In the genomic region with DNA sequence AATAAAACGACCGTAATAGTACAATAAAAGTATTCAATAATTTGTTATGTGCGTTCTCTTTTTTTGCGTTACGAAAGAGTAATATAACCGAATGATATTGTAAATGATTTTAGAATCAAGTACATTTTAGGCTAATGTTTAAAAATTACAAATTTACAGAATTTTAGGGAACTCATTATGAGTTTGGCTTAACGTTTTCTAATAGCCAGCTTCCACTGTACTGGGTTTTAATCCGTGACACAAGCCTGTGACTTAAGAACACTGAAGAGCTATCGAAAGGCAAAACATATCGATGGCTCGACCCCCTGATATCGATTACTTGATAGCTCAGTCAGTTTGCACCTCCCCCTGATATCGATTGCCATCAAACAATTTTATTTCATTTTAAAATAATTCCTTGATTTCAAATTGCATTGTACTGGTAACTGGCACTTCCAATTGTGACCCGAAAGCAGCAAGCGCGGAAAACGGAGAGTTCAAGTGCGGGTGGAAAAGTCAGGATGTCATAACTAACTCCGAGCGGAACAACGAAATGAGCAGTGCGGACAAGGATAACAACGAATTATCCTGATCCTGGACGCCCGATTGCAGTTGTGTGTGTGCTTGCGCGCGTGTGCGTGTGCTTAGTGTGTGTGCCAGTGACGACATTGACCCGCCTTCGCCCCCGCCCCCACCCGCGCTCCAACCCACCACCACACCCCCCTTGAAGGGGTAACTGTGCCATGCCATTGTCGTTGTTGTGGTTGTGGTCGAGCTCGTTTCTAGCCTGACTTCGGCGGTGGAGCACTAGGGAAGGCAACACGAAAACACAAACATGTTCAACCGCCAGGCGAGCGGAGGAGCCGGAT, we compare ENCODE assay signal across 1 fruit fly cellular context.
TF ChIP-seq lines count a peak whose summit lies in the region.

A gene (plus strand): TSS at position 330 of the 848 bp plus-strand sequence.

TF ChIP-seq in whole organism, embryonic, 481 proteins besides CTCF, POLR2A, EP300 and RAD21 (continued from another document and continues in another):
- TF ChIP-seq C15 (GFP tag; IDR thresholded peaks at IDR 0.05; lab: Robert Waterston, UW) (0 out of 3 replicates have a peak, but pooled peaks have one; percentile 10), Hand (GFP tag; optimal IDR thresholded peaks at IDR 0.05; lab: Kevin White, UChicago) (no peak), CG13287 (GFP tag; IDR thresholded peaks at IDR 0.05; lab: Robert Waterston, UW; ENCODE audit: partially characterized antibody) (peak; percentile 83), fd3F (GFP tag; optimal IDR thresholded peaks at IDR 0.05; lab: Kevin White, UChicago) (no peak), grau (tag; optimal IDR thresholded peaks at IDR 0.05; lab: Kevin White, UChicago) (peak; percentile 95), CG1024 (GFP tag; IDR thresholded peaks at IDR 0.05; lab: Robert Waterston, UW) (peak; percentile 55; the same call in 1 of the 2 replicates), z (GFP tag; IDR thresholded peaks at IDR 0.05; lab: Robert Waterston, UW) (no peak), fd64A (GFP tag; optimal IDR thresholded peaks at IDR 0.05; lab: Kevin White, UChicago) (no peak), CkIIα-i1 (GFP tag; IDR thresholded peaks at IDR 0.05; lab: Robert Waterston, UW) (no peak), Drgx (GFP tag; IDR thresholded peaks at IDR 0.05; lab: Robert Waterston, UW) (0 out of 2 replicates have a peak, but pooled peaks have one; percentile 16), fu2 (GFP tag; optimal IDR thresholded peaks at IDR 0.05; lab: Kevin White, UChicago) (peak; percentile 56), CG9609 (GFP tag; optimal IDR thresholded peaks at IDR 0.05; lab: Kevin White, UChicago) (peak; percentile 54), nerfin-2 (GFP tag; IDR thresholded peaks at IDR 0.05; lab: Robert Waterston, UW; ENCODE audit: partially characterized antibody) (peak; percentile 92), CG12219 (GFP tag; optimal IDR thresholded peaks at IDR 0.05; lab: Kevin White, UChicago) (no peak), Hr3 (GFP tag; optimal IDR thresholded peaks at IDR 0.05; lab: Kevin White, UChicago) (peak; percentile 41), Ssrp (tag; optimal IDR thresholded peaks at IDR 0.05; lab: Kevin White, UChicago) (no peak), Eip74EF (GFP tag; optimal IDR thresholded peaks at IDR 0.05; lab: Kevin White, UChicago) (no peak), gce (GFP tag; IDR thresholded peaks at IDR 0.05; lab: Robert Waterston, UW) (no peak), CG6175 (GFP tag; IDR thresholded peaks at IDR 0.05; lab: Robert Waterston, UW) (no peak; the same call in 2 of the 3 replicates), ci (GFP tag; IDR thresholded peaks at IDR 0.05; lab: Robert Waterston, UW) (0 out of 3 replicates have a peak, but pooled peaks have one; percentile 15), CG10462 (GFP tag; optimal IDR thresholded peaks at IDR 0.05; lab: Kevin White, UChicago) (no peak), Med (GFP tag; lab: Kevin White, UChicago) (peak; percentile 91), Nf-YB (GFP tag; optimal IDR thresholded peaks at IDR 0.05; lab: Kevin White, UChicago) (no peak), btn (GFP tag; optimal IDR thresholded peaks at IDR 0.05; lab: Kevin White, UChicago) (no peak), lbe (GFP tag; optimal IDR thresholded peaks at IDR 0.05; lab: Kevin White, UChicago) (no peak), wek (GFP tag; optimal IDR thresholded peaks at IDR 0.05; lab: Kevin White, UChicago) (no peak), MBD-R2 (GFP tag; IDR thresholded peaks at IDR 0.05; lab: Robert Waterston, UW) (peak; percentile 72), Ravus (GFP tag; IDR thresholded peaks at IDR 0.05; lab: Robert Waterston, UW) (no peak), NC2β (GFP tag; optimal IDR thresholded peaks at IDR 0.05; lab: Kevin White, UChicago) (no peak), pum (GFP tag; optimal IDR thresholded peaks at IDR 0.05; lab: Kevin White, UChicago) (peak; percentile 49), usp (GFP tag; optimal IDR thresholded peaks at IDR 0.05; lab: Kevin White, UChicago) (no peak), CG12659 (GFP tag; optimal IDR thresholded peaks at IDR 0.05; lab: Kevin White, UChicago) (peak; percentile 23), lov (optimal IDR thresholded peaks at IDR 0.05; lab: Kevin White, UChicago) (no peak), lov (GFP tag; IDR thresholded peaks at IDR 0.05; lab: Robert Waterston, UW) (no peak), croc (GFP tag; conservative IDR thresholded peaks at IDR 0.05; lab: Robert Waterston, UW) (no peak), CG15011 (GFP tag; optimal IDR thresholded peaks at IDR 0.05; lab: Kevin White, UChicago) (no peak), Hmx (GFP tag; optimal IDR thresholded peaks at IDR 0.05; lab: Kevin White, UChicago) (no peak), Blimp-1 (GFP tag; optimal IDR thresholded peaks at IDR 0.05; lab: Kevin White, UChicago) (no peak), ara (GFP tag; IDR thresholded peaks at IDR 0.05; lab: Robert Waterston, UW) (no peak; the same call in 1 of the 2 replicates), ems (GFP tag; optimal IDR thresholded peaks at IDR 0.05; lab: Kevin White, UChicago) (no peak), HLH54F (GFP tag; optimal IDR thresholded peaks at IDR 0.05; lab: Kevin White, UChicago) (peak; percentile 52), CG10366 (GFP tag; IDR thresholded peaks at IDR 0.05; lab: Robert Waterston, UW) (peak; percentile 52), disco-r (GFP tag; optimal IDR thresholded peaks at IDR 0.05; lab: Kevin White, UChicago) (peak; percentile 32), CG16779 (GFP tag; IDR thresholded peaks at IDR 0.05; lab: Robert Waterston, UW) (no peak), vfl (GFP tag; optimal IDR thresholded peaks at IDR 0.05; lab: Kevin White, UChicago) (no peak), Rx (GFP tag; IDR thresholded peaks at IDR 0.05; lab: Robert Waterston, UW) (no peak), bbx (GFP tag; IDR thresholded peaks at IDR 0.05; lab: Robert Waterston, UW; ENCODE audit: partially characterized antibody) (peak; percentile 94), Lim3 (GFP tag; IDR thresholded peaks at IDR 0.05; lab: Robert Waterston, UW) (no peak), abd-A (tag; optimal IDR thresholded peaks at IDR 0.05; lab: Kevin White, UChicago) (no peak), so (GFP tag; IDR thresholded peaks at IDR 0.05; lab: Robert Waterston, UW) (no peak), pros (GFP tag; optimal IDR thresholded peaks at IDR 0.05; lab: Kevin White, UChicago) (no peak), zfh2 (GFP tag; optimal IDR thresholded peaks at IDR 0.05; lab: Kevin White, UChicago) (peak; percentile 56), Opbp (GFP tag; IDR thresholded peaks at IDR 0.05; lab: Robert Waterston, UW; ENCODE audit: partially characterized antibody) (peak; percentile 94), CG17328 (GFP tag; IDR thresholded peaks at IDR 0.05; lab: Robert Waterston, UW) (no peak), CG15269 (tag; optimal IDR thresholded peaks at IDR 0.05; lab: Kevin White, UChicago) (no peak), CG33557 (GFP tag; optimal IDR thresholded peaks at IDR 0.05; lab: Kevin White, UChicago) (no peak), esg (GFP tag; conservative IDR thresholded peaks at IDR 0.05; lab: Robert Waterston, UW) (no peak; the same call in 1 of the 2 replicates), CG31224 (GFP tag; IDR thresholded peaks at IDR 0.05; lab: Robert Waterston, UW) (no peak), insv (GFP tag; optimal IDR thresholded peaks at IDR 0.05; lab: Kevin White, UChicago) (no peak), Poxn (GFP tag; IDR thresholded peaks at IDR 0.05; lab: Robert Waterston, UW) (no peak), scrt (GFP tag; optimal IDR thresholded peaks at IDR 0.05; lab: Kevin White, UChicago) (no peak), Doc3 (GFP tag; IDR thresholded peaks at IDR 0.05; lab: Robert Waterston, UW; ENCODE audit: partially characterized antibody) (peak; percentile 78), Myb (GFP tag; optimal IDR thresholded peaks at IDR 0.05; lab: Kevin White, UChicago) (peak; percentile 69), CG6791 (GFP tag; IDR thresholded peaks at IDR 0.05; lab: Robert Waterston, UW; ENCODE audit: partially characterized antibody) (peak; percentile 95), phol (tag; optimal IDR thresholded peaks at IDR 0.05; lab: Kevin White, UChicago) (peak; percentile 43), CG6765 (GFP tag; optimal IDR thresholded peaks at IDR 0.05; lab: Kevin White, UChicago) (no peak), ERR (GFP tag; optimal IDR thresholded peaks at IDR 0.05; lab: Kevin White, UChicago) (peak; percentile 14), aop (GFP tag; IDR thresholded peaks at IDR 0.05; lab: Robert Waterston, UW) (no peak), Jarid2 (GFP tag; optimal IDR thresholded peaks at IDR 0.05; lab: Kevin White, UChicago) (no peak), Abd-B (GFP tag; optimal IDR thresholded peaks at IDR 0.05; lab: Kevin White, UChicago) (peak; percentile 8), Atf3 (GFP tag; optimal IDR thresholded peaks at IDR 0.05; lab: Kevin White, UChicago) (peak; percentile 41), sna (GFP tag; IDR thresholded peaks at IDR 0.05; lab: Robert Waterston, UW; ENCODE audit: partially characterized antibody) (peak; percentile 74; the same call in 1 of the 2 replicates), CG10274 (GFP tag; optimal IDR thresholded peaks at IDR 0.05; lab: Kevin White, UChicago) (no peak), Max (GFP tag; optimal IDR thresholded peaks at IDR 0.05; lab: Kevin White, UChicago) (peak; percentile 25), rib (GFP tag; IDR thresholded peaks at IDR 0.05; lab: Robert Waterston, UW) (no peak), emc (GFP tag; optimal IDR thresholded peaks at IDR 0.05; lab: Kevin White, UChicago) (no peak), Chrac-16 (GFP tag; optimal IDR thresholded peaks at IDR 0.05; lab: Kevin White, UChicago) (peak; percentile 51), Xrp1 (GFP tag; IDR thresholded peaks at IDR 0.05; lab: Robert Waterston, UW) (peak; percentile 61; the same call in 1 of the 2 replicates), amos (GFP tag; IDR thresholded peaks at IDR 0.05; lab: Robert Waterston, UW; ENCODE audit: partially characterized antibody) (peak; percentile 93), CG7556 (GFP tag; optimal IDR thresholded peaks at IDR 0.05; lab: Kevin White, UChicago) (no peak), hb (GFP tag; IDR thresholded peaks at IDR 0.05; lab: Robert Waterston, UW; ENCODE audit: partially characterized antibody) (peak; percentile 91), HHEX (GFP tag; optimal IDR thresholded peaks at IDR 0.05; lab: Kevin White, UChicago) (no peak), CG33213 (GFP tag; optimal IDR thresholded peaks at IDR 0.05; lab: Kevin White, UChicago) (no peak), Kr (GFP tag; optimal IDR thresholded peaks at IDR 0.05; lab: Kevin White, UChicago) (no peak), Dbx (GFP tag; IDR thresholded peaks at IDR 0.05; lab: Robert Waterston, UW) (peak; percentile 55), CG15479 (GFP tag; optimal IDR thresholded peaks at IDR 0.05; lab: Kevin White, UChicago) (no peak), CG5953 (GFP tag; IDR thresholded peaks at IDR 0.05; lab: Robert Waterston, UW) (no peak), dmrt11E (tag; optimal IDR thresholded peaks at IDR 0.05; lab: Kevin White, UChicago) (peak; percentile 6), ssp (GFP tag; IDR thresholded peaks at IDR 0.05; lab: Robert Waterston, UW) (peak; percentile 87), CG17612 (GFP tag; IDR thresholded peaks at IDR 0.05; lab: Robert Waterston, UW) (0 out of 2 replicates have a peak, but pooled peaks have one; percentile 12), CG13123 (GFP tag; optimal IDR thresholded peaks at IDR 0.05; lab: Kevin White, UChicago) (no peak), cad (GFP tag; optimal IDR thresholded peaks at IDR 0.05; lab: Kevin White, UChicago) (no peak), CG4360 (GFP tag; IDR thresholded peaks at IDR 0.05; lab: Robert Waterston, UW) (no peak), ewg (GFP tag; optimal IDR thresholded peaks at IDR 0.05; lab: Kevin White, UChicago) (no peak), kay (GFP tag; optimal IDR thresholded peaks at IDR 0.05; lab: Kevin White, UChicago) (no peak), CG1233 (GFP tag; optimal IDR thresholded peaks at IDR 0.05; lab: Kevin White, UChicago) (no peak), Sin3A (optimal IDR thresholded peaks at IDR 0.05; lab: Kevin White, UChicago) (peak; percentile 5), cwo (GFP tag; optimal IDR thresholded peaks at IDR 0.05; lab: Kevin White, UChicago) (no peak), prd (optimal IDR thresholded peaks at IDR 0.05; lab: Kevin White, UChicago) (no peak), prd (GFP tag; IDR thresholded peaks at IDR 0.05; lab: Robert Waterston, UW) (peak; percentile 77), Lhr (GFP tag; optimal IDR thresholded peaks at IDR 0.05; lab: Kevin White, UChicago) (no peak), gfzf (GFP tag; optimal IDR thresholded peaks at IDR 0.05; lab: Kevin White, UChicago) (peak; percentile 33), h (optimal IDR thresholded peaks at IDR 0.05; lab: Kevin White, UChicago) (no peak), CG10147 (GFP tag; optimal IDR thresholded peaks at IDR 0.05; lab: Kevin White, UChicago) (no peak), CG11456 (GFP tag; IDR thresholded peaks at IDR 0.05; lab: Robert Waterston, UW) (peak; percentile 77), crc (GFP tag; optimal IDR thresholded peaks at IDR 0.05; lab: Kevin White, UChicago) (no peak), sisA (GFP tag; IDR thresholded peaks at IDR 0.05; lab: Robert Waterston, UW) (peak; percentile 54; the same call in 1 of the 2 replicates), ac (GFP tag; optimal IDR thresholded peaks at IDR 0.05; lab: Kevin White, UChicago) (no peak), klu (GFP tag; IDR thresholded peaks at IDR 0.05; lab: Robert Waterston, UW) (no peak), Hr78 (GFP tag; optimal IDR thresholded peaks at IDR 0.05; lab: Kevin White, UChicago) (no peak), Deaf1 (tag; optimal IDR thresholded peaks at IDR 0.05; lab: Kevin White, UChicago) (no peak), zen2 (GFP tag; IDR thresholded peaks at IDR 0.05; lab: Robert Waterston, UW; ENCODE audit: partially characterized antibody) (peak; percentile 90), CG14710 (tag; optimal IDR thresholded peaks at IDR 0.05; lab: Kevin White, UChicago) (peak; percentile 44), slbo (GFP tag; IDR thresholded peaks at IDR 0.05; lab: Robert Waterston, UW) (peak; percentile 82), Pdp1 (GFP tag; optimal IDR thresholded peaks at IDR 0.05; lab: Kevin White, UChicago) (peak; percentile 57 to 62), CG31388 (GFP tag; optimal IDR thresholded peaks at IDR 0.05; lab: Kevin White, UChicago) (no peak), fd96Cb (tag; optimal IDR thresholded peaks at IDR 0.05; lab: Kevin White, UChicago) (peak; percentile 16), CG7786 (GFP tag; optimal IDR thresholded peaks at IDR 0.05; lab: Kevin White, UChicago) (peak; percentile 67), nerfin-1 (tag; optimal IDR thresholded peaks at IDR 0.05; lab: Kevin White, UChicago) (peak; percentile 7), ap (GFP tag; IDR thresholded peaks at IDR 0.05; lab: Robert Waterston, UW) (0 out of 2 replicates have a peak, but pooled peaks have one; percentile 31), CG5180 (GFP tag; optimal IDR thresholded peaks at IDR 0.05; lab: Kevin White, UChicago) (no peak), CG12942 (GFP tag; optimal IDR thresholded peaks at IDR 0.05; lab: Kevin White, UChicago) (peak; percentile 34)
